Worm (Caenorhabditis elegans) whole organism, L1 larva: ENCODE results near the gene lmd-4.

ENCODE experiments used
- efl-1 ChIP-seq, 4 experiments: fragments of 150-350 bp; optimal IDR thresholded peaks in 3 of 4; peaks in 1 of 4; 1 replicate in 1 of 4; 2 replicates in 3 of 4; lab custom pipeline; 2014; ENCODE audit warnings: missing biosample characterization in 2 of 4, missing genetic modification characterization in 2 of 4, missing genetic modification reagents in 2 of 4
- egl-13 ChIP-seq: sonication (generic microtip); optimal IDR thresholded peaks from 2 replicates; lab custom pipeline; 2016; ENCODE audit warnings: missing genotype, missing genetic modification reagents, missing genetic modification characterization, missing compliant biosample characterization
- egl-27 ChIP-seq, 2 experiments: fragments of 150-350 bp in 1 of 2; sonication (generic microtip); optimal IDR thresholded peaks; 3 replicates each; lab custom pipeline; 2017 to 2018; ENCODE audit warnings: missing biosample characterization in 2 of 2, missing genetic modification characterization in 2 of 2, missing genetic modification reagents in 2 of 2
- nhr-76 ChIP-seq: sonication (generic microtip); optimal IDR thresholded peaks from 2 replicates; lab custom pipeline; 2017; ENCODE audit warnings: missing biosample characterization, missing genetic modification characterization

- TF ChIP-seq nhr-76 (tag; lab: Kevin White, UChicago) (no peak), egl-27 (tag; optimal IDR thresholded peaks at IDR 0.05; lab: Kevin White, UChicago) (no peak), efl-1 (optimal IDR thresholded peaks at IDR 0.05; lab: Kevin White, UChicago) (no peak), efl-1 (GFP tag; optimal IDR thresholded peaks at IDR 0.05 in 1 of 2; lab: Kevin White, UChicago) (no peak), egl-13 (tag; lab: Kevin White, UChicago) (no peak)
These were observed 36.3 kb upstream of the lmd-4 start, which contains the start of gene C03G6.6 for ce11 chrV:7357132-7357531.
